Worm (Caenorhabditis elegans) whole organism, late embryonic: ENCODE results near the gene F56A11.4.

Source experiments
- F13H6.1 ChIP-seq: sonication (generic microtip); optimal IDR thresholded peaks from 2 replicates; lab custom pipeline; 2016; ENCODE audit warnings: missing genetic modification characterization, missing compliant biosample characterization
- K09A11.1 ChIP-seq: sonication (generic microtip); optimal IDR thresholded peaks from 2 replicates; lab custom pipeline; 2017; ENCODE audit warnings: antibody characterized with exemption, mild to moderate bottlenecking, missing genetic modification characterization, missing compliant biosample characterization; ENCODE audit not compliant: insufficient read depth
- ceh-9 ChIP-seq: sonication (generic microtip); optimal IDR thresholded peaks from 2 replicates; lab custom pipeline; 2016; ENCODE audit warnings: mild to moderate bottlenecking, missing genetic modification characterization, inconsistent platforms, missing compliant biosample characterization
- nfya-1 ChIP-seq: sonication (generic microtip); optimal IDR thresholded peaks from 2 replicates; lab custom pipeline; 2017; ENCODE audit warnings: missing genetic modification characterization, mild to moderate bottlenecking, missing compliant biosample characterization, antibody characterized with exemption, moderate library complexity
- pax-1 ChIP-seq: fragments of 150-350 bp; optimal IDR thresholded peaks from 2 replicates; lab custom pipeline; 2014; ENCODE audit warnings: missing biosample characterization, missing genetic modification characterization
- pha-4 ChIP-seq: fragments of 150-350 bp; optimal IDR thresholded peaks from 2 replicates; lab custom pipeline; 2018; ENCODE audit warnings: missing biosample characterization, missing genetic modification reagents, missing genetic modification characterization
- pqm-1 ChIP-seq: sonication (generic microtip); optimal IDR thresholded peaks from 2 replicates; lab custom pipeline; 2016; ENCODE audit warnings: missing genetic modification characterization, missing compliant biosample characterization
- pros-1 ChIP-seq: fragments of 150-350 bp; optimal IDR thresholded peaks from 2 replicates; lab custom pipeline; 2014; ENCODE audit warnings: missing biosample characterization, missing genetic modification reagents, missing genetic modification characterization

- no peak for TF ChIP-seq pha-4 (tag; lab: Kevin White, UChicago)
- no peak for TF ChIP-seq pqm-1 (tag; lab: Kevin White, UChicago)
- TF ChIP-seq F13H6.1 (tag; lab: Kevin White, UChicago) = no peak
- no peak for TF ChIP-seq ceh-9 (tag; lab: Kevin White, UChicago)
- TF ChIP-seq pax-1 (tag; lab: Kevin White, UChicago) = no peak
- no peak for TF ChIP-seq K09A11.1 (tag; lab: Kevin White, UChicago)
- TF ChIP-seq nfya-1 = no peak
- TF ChIP-seq pros-1 (tag; lab: Kevin White, UChicago) = no peak
Observed at ce11 chrIV:587729-588128, 39.6 kb downstream of the F56A11.4 start, which contains the start of gene C18H7.12.
